Worm (Caenorhabditis elegans) whole organism, midembryonic: Measurements from ENCODE around the gene clik-1.

Experiments
- T22C8.4 ChIP-seq: fragments of 200-800 bp; sonication (Bioruptor generic); IDR thresholded peaks from 2 replicates; pipeline ENCODE4 v1.3.6; 2022; ENCODE audit warnings: missing genetic modification characterization, missing compliant biosample characterization
- cog-1 ChIP-seq: sonication (generic microtip); optimal IDR thresholded peaks from 2 replicates; lab custom pipeline; 2016; ENCODE audit warnings: missing genetic modification characterization, missing compliant biosample characterization
- flt-1 ChIP-seq: fragments of 200-800 bp; sonication (Bioruptor generic); IDR thresholded peaks from 2 replicates; pipeline ENCODE4 v1.3.6; 2022; ENCODE audit warnings: missing genetic modification characterization, missing compliant biosample characterization
- klf-2 ChIP-seq: fragments of 200-800 bp; sonication (Bioruptor generic); conservative IDR thresholded peaks from 2 replicates; pipeline ENCODE4 v1.3.6; 2022; ENCODE audit warnings: missing genetic modification reagents, missing genetic modification characterization, missing compliant biosample characterization
- med-1 ChIP-seq: sonication (generic microtip); optimal IDR thresholded peaks from 2 replicates; lab custom pipeline; 2017; ENCODE audit warnings: missing genetic modification characterization, mild to moderate bottlenecking, missing compliant biosample characterization, antibody characterized with exemption, missing genetic modification reagents; ENCODE audit not compliant: insufficient read depth
- ref-1 ChIP-seq: fragments of 200-800 bp; sonication (Bioruptor generic); conservative IDR thresholded peaks from 2 replicates; pipeline ENCODE4 v1.3.6; 2022; ENCODE audit warnings: missing genetic modification reagents, missing genetic modification characterization, missing compliant biosample characterization
- tab-1 ChIP-seq: fragments of 200-800 bp; sonication (Bioruptor generic); IDR thresholded peaks from 2 replicates; pipeline ENCODE4 v1.3.6; 2022; ENCODE audit warnings: missing genetic modification characterization, missing compliant biosample characterization
- ztf-23 ChIP-seq: fragments of 200-800 bp; sonication (Bioruptor generic); IDR thresholded peaks from 2 replicates; pipeline ENCODE4 v1.3.6; 2022; ENCODE audit warnings: missing genetic modification reagents, missing genetic modification characterization, missing compliant biosample characterization
- ztf-29 ChIP-seq: fragments of 200-800 bp; sonication (Bioruptor generic); IDR thresholded peaks from 2 replicates; pipeline ENCODE4 v1.3.6; 2022; ENCODE audit warnings: missing genetic modification reagents, missing genetic modification characterization, missing compliant biosample characterization

The clik-1 gene

ce11 chrV:6762361-6762760 is 6.2 kb downstream of the clik-1 start, which contains the start of gene T25F10.4:
TSS of gene T25F10.4 (minus strand) at chrV:6762461.
- TF ChIP-seq ztf-23 (GFP tag; lab: Robert Waterston, UW): no peak
- no peak for TF ChIP-seq med-1 (GFP tag; lab: Kevin White, UChicago)
- TF ChIP-seq tab-1 (GFP tag; lab: Robert Waterston, UW): no peak

ce11 chrV:6758017-6758416 is 10.5 kb downstream of the clik-1 start, which contains the start of gene dbl-1:
TSS of gene dbl-1 (plus strand) at chrV:6758135.
- no peak for TF ChIP-seq klf-2 (GFP tag; lab: Robert Waterston, UW)
- TF ChIP-seq ref-1 (GFP tag; lab: Robert Waterston, UW): no peak
- TF ChIP-seq flt-1 (GFP tag; lab: Robert Waterston, UW): no peak
- no peak for TF ChIP-seq T22C8.4 (GFP tag; lab: Robert Waterston, UW)
- TF ChIP-seq ztf-23 (GFP tag; lab: Robert Waterston, UW): no peak
- TF ChIP-seq tab-1 (GFP tag; lab: Robert Waterston, UW): no peak
- no peak for TF ChIP-seq ztf-29
- TF ChIP-seq med-1 (GFP tag; lab: Kevin White, UChicago): no peak
- no peak for TF ChIP-seq cog-1 (tag; lab: Kevin White, UChicago)

DNA sequence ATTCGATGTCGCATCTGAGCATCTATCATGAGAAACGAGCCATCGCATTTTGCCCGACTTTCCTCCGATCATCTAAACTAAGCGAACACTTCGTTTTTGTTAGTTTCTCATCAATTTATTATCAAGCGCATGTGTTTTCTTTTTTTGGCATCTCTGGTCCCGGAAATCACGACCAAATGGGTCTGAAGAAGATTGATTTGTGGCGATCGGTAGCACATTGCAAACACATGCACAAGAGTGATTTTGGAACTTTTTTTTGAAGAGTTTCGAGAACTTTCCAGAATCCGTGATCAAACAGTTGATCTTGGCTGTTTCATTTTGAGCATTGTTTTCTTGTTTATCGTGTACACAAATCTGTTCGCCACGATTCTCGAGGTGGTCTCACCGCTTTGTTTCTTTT is 15.3 kb downstream of the clik-1 start:
- TF ChIP-seq T22C8.4 (GFP tag; lab: Robert Waterston, UW) (no peak), klf-2 (GFP tag; lab: Robert Waterston, UW) (no peak), flt-1 (GFP tag; lab: Robert Waterston, UW) (no peak), tab-1 (GFP tag; lab: Robert Waterston, UW) (no peak), ref-1 (GFP tag; lab: Robert Waterston, UW) (no peak), ztf-29 (no peak), ztf-23 (GFP tag; lab: Robert Waterston, UW) (no peak), med-1 (GFP tag; lab: Kevin White, UChicago) (no peak), cog-1 (tag; lab: Kevin White, UChicago) (no peak)

DNA sequence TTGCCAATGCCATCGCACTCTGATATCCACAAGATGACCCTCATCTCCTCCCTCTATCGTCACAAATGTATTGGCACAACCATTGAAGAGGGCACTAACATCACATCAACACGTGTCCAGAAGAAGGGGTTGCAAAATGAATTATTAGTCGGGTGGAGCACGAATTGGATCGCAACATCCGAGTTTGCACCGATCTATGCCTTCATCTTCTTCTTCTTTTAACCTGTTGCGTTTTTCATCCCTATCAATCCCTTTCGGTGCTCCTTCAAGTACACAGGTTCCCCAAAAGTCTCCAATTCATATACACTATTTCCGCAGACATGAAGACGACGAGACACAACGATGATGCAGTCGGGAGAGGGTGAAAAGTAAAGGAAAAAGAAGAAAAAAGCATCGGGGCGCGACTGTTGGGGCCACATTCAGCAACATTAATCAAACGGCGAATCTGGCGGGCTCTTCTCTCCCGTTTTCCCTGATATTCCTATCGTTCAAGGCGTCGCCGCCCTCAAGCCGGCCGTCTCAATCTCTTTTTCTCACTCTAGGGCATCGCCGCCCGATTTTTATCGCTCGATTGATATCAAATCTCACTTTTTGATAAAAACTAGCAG is 16.9 kb downstream of the clik-1 start:
- TF ChIP-seq klf-2 (GFP tag; lab: Robert Waterston, UW) (0 out of 2 replicates have a peak, but pooled peaks have one; percentile 16), ref-1 (GFP tag; lab: Robert Waterston, UW) (no peak)

DNA sequence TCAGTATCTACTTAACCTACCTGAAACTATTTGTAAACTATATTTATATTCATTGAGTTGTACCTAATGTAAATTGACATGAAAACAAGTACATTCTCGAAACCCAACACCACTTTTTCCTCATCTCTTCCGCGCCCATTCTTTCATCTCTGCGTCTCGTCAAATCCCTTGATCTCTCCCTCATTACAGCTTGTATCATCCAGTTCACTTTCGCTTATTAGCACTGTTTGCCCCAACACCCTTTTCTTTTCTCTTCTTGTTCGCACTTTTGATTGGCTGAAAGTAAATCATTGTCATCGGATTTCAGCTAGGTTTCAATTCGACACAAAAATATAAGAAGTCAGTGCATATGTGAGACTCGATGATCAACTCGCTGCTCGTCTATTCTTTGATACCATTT is 23.8 kb downstream of the clik-1 start, which contains the start of gene T25F10.3:
Gene T25F10.3 (plus strand): TSS at position 308 of the 400 bp plus-strand sequence.
- TF ChIP-seq klf-2 (GFP tag; lab: Robert Waterston, UW) (no peak), cog-1 (tag; lab: Kevin White, UChicago) (no peak), ref-1 (GFP tag; lab: Robert Waterston, UW) (no peak), T22C8.4 (GFP tag; lab: Robert Waterston, UW) (no peak), flt-1 (GFP tag; lab: Robert Waterston, UW) (no peak), ztf-29 (no peak), tab-1 (GFP tag; lab: Robert Waterston, UW) (no peak), ztf-23 (GFP tag; lab: Robert Waterston, UW) (no peak), med-1 (GFP tag; lab: Kevin White, UChicago) (no peak)

DNA sequence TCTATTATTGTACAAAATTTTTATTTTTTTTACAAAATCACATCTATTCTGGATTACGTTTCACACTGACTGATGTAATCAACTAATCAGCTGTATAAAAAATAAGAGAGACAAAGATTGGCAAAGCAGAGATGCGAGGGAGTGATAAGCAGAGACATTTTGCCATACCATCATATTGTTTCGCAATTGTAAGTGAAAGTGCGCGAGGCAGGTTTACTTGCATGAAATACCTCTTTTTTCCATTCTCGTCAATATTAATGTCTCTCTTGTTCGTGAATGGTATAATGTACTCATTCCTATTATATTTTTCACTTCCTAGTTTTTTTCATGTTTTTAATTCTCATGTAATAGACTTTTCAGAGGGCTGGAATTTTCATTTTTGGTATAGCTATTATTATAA is 31.7 kb downstream of the clik-1 start:
- TF ChIP-seq ztf-23 (GFP tag; lab: Robert Waterston, UW) (no peak), ref-1 (GFP tag; lab: Robert Waterston, UW) (no peak), flt-1 (GFP tag; lab: Robert Waterston, UW) (no peak), cog-1 (tag; lab: Kevin White, UChicago) (no peak), tab-1 (GFP tag; lab: Robert Waterston, UW) (no peak), ztf-29 (no peak), T22C8.4 (GFP tag; lab: Robert Waterston, UW) (no peak)

ce11 chrV:6736108-6736507 is 32.4 kb downstream of the clik-1 start:
- TF ChIP-seq ztf-23 (GFP tag; lab: Robert Waterston, UW) (no peak), flt-1 (GFP tag; lab: Robert Waterston, UW) (no peak), klf-2 (GFP tag; lab: Robert Waterston, UW) (no peak), tab-1 (GFP tag; lab: Robert Waterston, UW) (no peak), ztf-29 (no peak), cog-1 (tag; lab: Kevin White, UChicago) (no peak), med-1 (GFP tag; lab: Kevin White, UChicago) (no peak)

ce11 chrV:6732995-6733394 is 35.5 kb downstream of the clik-1 start, which contains the start of gene grl-8:
TSS of gene grl-8 (minus strand) at chrV:6733095.
- TF ChIP-seq ref-1 (GFP tag; lab: Robert Waterston, UW) (no peak), klf-2 (GFP tag; lab: Robert Waterston, UW) (no peak), T22C8.4 (GFP tag; lab: Robert Waterston, UW) (no peak), tab-1 (GFP tag; lab: Robert Waterston, UW) (no peak)

ce11 chrV:6731594-6731993 is 36.9 kb downstream of the clik-1 start, which contains the start of gene grl-9:
TSS of gene grl-9 (minus strand) at chrV:6731694.
- TF ChIP-seq med-1 (GFP tag; lab: Kevin White, UChicago): no peak
- TF ChIP-seq T22C8.4 (GFP tag; lab: Robert Waterston, UW): no peak
- TF ChIP-seq flt-1 (GFP tag; lab: Robert Waterston, UW): no peak
- no peak for TF ChIP-seq ztf-29
- no peak for TF ChIP-seq cog-1 (tag; lab: Kevin White, UChicago)
- no peak for TF ChIP-seq ref-1 (GFP tag; lab: Robert Waterston, UW)
- TF ChIP-seq klf-2 (GFP tag; lab: Robert Waterston, UW): no peak
- TF ChIP-seq ztf-23 (GFP tag; lab: Robert Waterston, UW): no peak
